Fruit fly (Drosophila melanogaster) whole organism, embryonic: ENCODE data around the gene CG13384.

Source experiments
- Abd-B ChIP-seq: fragments of 200-800 bp; sonication (Bioruptor generic); optimal IDR thresholded peaks from 2 replicates; lab custom pipeline; 2018; ENCODE audit warnings: missing biosample characterization, mild to moderate bottlenecking, missing genetic modification characterization, moderate library complexity
- Adf1 ChIP-seq: fragments of 200-800 bp; sonication (Bioruptor generic); IDR thresholded peaks from 2 replicates; pipeline ENCODE4 v1.3.6; 2022; ENCODE audit warnings: missing biosample characterization, missing genetic modification characterization
- Aef1 ChIP-seq: fragments of 200-800 bp; sonication (Bioruptor generic); IDR thresholded peaks from 3 replicates; pipeline ENCODE4 v1.3.6; 2022; ENCODE audit warnings: missing biosample characterization, missing genetic modification characterization
- Atf6 ChIP-seq: fragments of 200-800 bp; sonication (Bioruptor generic); IDR thresholded peaks from 2 replicates; pipeline ENCODE4 v1.3.6; 2022; ENCODE audit warnings: missing biosample characterization, missing genetic modification characterization
- CG10209 ChIP-seq: fragments of 200-800 bp; sonication (Bioruptor generic); optimal IDR thresholded peaks from 3 replicates; lab custom pipeline; 2017; ENCODE audit warnings: missing biosample characterization, mild to moderate bottlenecking, missing genetic modification characterization, missing genetic modification reagents
- CG10321 ChIP-seq: fragments of 200-800 bp; sonication (Bioruptor generic); IDR thresholded peaks from 2 replicates; pipeline ENCODE4 v1.3.6; 2022; ENCODE audit warnings: missing biosample characterization, missing genetic modification characterization
- CG10366 ChIP-seq: fragments of 200-800 bp; sonication (Bioruptor generic); IDR thresholded peaks from 2 replicates; pipeline ENCODE4 v1.3.6; 2022; ENCODE audit warnings: missing biosample characterization, missing genetic modification characterization
- CG12155 ChIP-seq: fragments of 200-800 bp; sonication (Bioruptor generic); optimal IDR thresholded peaks from 3 replicates; lab custom pipeline; 2016; ENCODE audit warnings: missing biosample characterization, missing genetic modification characterization
- CG12391 ChIP-seq: fragments of 200-800 bp; sonication (Bioruptor generic); optimal IDR thresholded peaks from 3 replicates; lab custom pipeline; 2018; ENCODE audit warnings: missing biosample characterization, mild to moderate bottlenecking, missing genetic modification characterization, moderate library complexity
- CG13894 ChIP-seq: fragments of 200-800 bp; sonication (Bioruptor generic); optimal IDR thresholded peaks from 3 replicates; lab custom pipeline; 2018; ENCODE audit warnings: missing biosample characterization, mild to moderate bottlenecking, missing genetic modification characterization, moderate library complexity
- CG14050 ChIP-seq: fragments of 200-800 bp; sonication (Bioruptor generic); IDR thresholded peaks from 3 replicates; pipeline ENCODE4 v1.3.6; 2022; ENCODE audit warnings: missing biosample characterization, missing genetic modification characterization
- CG15601 ChIP-seq: fragments of 200-800 bp; sonication (Bioruptor generic); optimal IDR thresholded peaks from 3 replicates; lab custom pipeline; 2019; ENCODE audit warnings: missing biosample characterization, mild to moderate bottlenecking, missing genetic modification characterization, moderate library complexity
- CG17328 ChIP-seq: fragments of 200-800 bp; sonication (Bioruptor generic); IDR thresholded peaks from 2 replicates; pipeline ENCODE4 v1.3.6; 2022; ENCODE audit warnings: missing biosample characterization, missing genetic modification characterization
- CG2875 ChIP-seq: fragments of 200-800 bp; sonication (Bioruptor generic); optimal IDR thresholded peaks from 2 replicates; lab custom pipeline; 2017; ENCODE audit warnings: missing biosample characterization, mild to moderate bottlenecking, missing genetic modification characterization, missing genetic modification reagents
- CG4282 ChIP-seq: fragments of 200-800 bp; sonication (Bioruptor generic); optimal IDR thresholded peaks from 2 replicates; lab custom pipeline; 2016; ENCODE audit warnings: missing biosample characterization, missing genetic modification characterization
- CG4404 ChIP-seq: fragments of 200-800 bp; sonication (Bioruptor generic); IDR thresholded peaks from 2 replicates; pipeline ENCODE4 v1.3.6; 2022; ENCODE audit warnings: missing biosample characterization, missing genetic modification characterization
- CG4424 ChIP-seq: fragments of 200-800 bp; sonication (Bioruptor generic); optimal IDR thresholded peaks from 3 replicates; lab custom pipeline; 2016; ENCODE audit warnings: missing biosample characterization, missing genetic modification characterization
- CG4820 ChIP-seq: fragments of 200-800 bp; sonication (Bioruptor generic); optimal IDR thresholded peaks from 3 replicates; lab custom pipeline; 2016; ENCODE audit warnings: missing biosample characterization, missing genetic modification characterization
- CG9437 ChIP-seq: fragments of 200-800 bp; sonication (Bioruptor generic); optimal IDR thresholded peaks from 2 replicates; lab custom pipeline; 2018; ENCODE audit warnings: missing biosample characterization, mild to moderate bottlenecking, missing genetic modification characterization
- CG9609 ChIP-seq: fragments of 200-800 bp; sonication (Bioruptor generic); optimal IDR thresholded peaks from 3 replicates; lab custom pipeline; 2016; ENCODE audit warnings: missing biosample characterization, missing genetic modification characterization
- D19A ChIP-seq: fragments of 200-800 bp; optimal IDR thresholded peaks from 3 replicates; lab custom pipeline; 2019; ENCODE audit warnings: missing biosample characterization, mild to moderate bottlenecking, missing genetic modification characterization, moderate library complexity
- Dek ChIP-seq: fragments of 200-800 bp; sonication (Bioruptor generic); optimal IDR thresholded peaks from 3 replicates; lab custom pipeline; 2019; ENCODE audit warnings: missing biosample characterization, mild to moderate bottlenecking, missing genetic modification characterization, moderate library complexity
- Dip2 ChIP-seq: fragments of 200-800 bp; sonication (Bioruptor generic); IDR thresholded peaks from 2 replicates; pipeline ENCODE4 v1.3.6; 2022; ENCODE audit warnings: missing biosample characterization, missing genetic modification characterization
- Gsc ChIP-seq: fragments of 200-800 bp; sonication (Bioruptor generic); IDR thresholded peaks from 2 replicates; pipeline ENCODE4 v1.3.6; 2022; ENCODE audit warnings: missing biosample characterization, missing genetic modification characterization
- HLHmδ ChIP-seq: fragments of 200-800 bp; sonication (Bioruptor generic); optimal IDR thresholded peaks from 2 replicates; lab custom pipeline; 2018; ENCODE audit warnings: missing biosample characterization, mild to moderate bottlenecking, missing genetic modification characterization, moderate library complexity
- HmgD ChIP-seq: fragments of 200-800 bp; sonication (Bioruptor generic); optimal IDR thresholded peaks from 3 replicates; lab custom pipeline; 2016; ENCODE audit warnings: missing biosample characterization, missing genetic modification characterization
- Rx ChIP-seq: fragments of 200-800 bp; sonication (Bioruptor generic); IDR thresholded peaks from 2 replicates; pipeline ENCODE4 v1.3.6; 2022; ENCODE audit warnings: missing biosample characterization, missing genetic modification characterization
- Sry-δ ChIP-seq: fragments of 200-800 bp; sonication (Bioruptor generic); optimal IDR thresholded peaks from 2 replicates; lab custom pipeline; 2016; ENCODE audit warnings: missing biosample characterization, missing genetic modification characterization
- YL-1 ChIP-seq: fragments of 200-800 bp; sonication (Bioruptor generic); optimal IDR thresholded peaks from 3 replicates; lab custom pipeline; 2017; ENCODE audit warnings: missing biosample characterization, mild to moderate bottlenecking, missing genetic modification characterization
- ap ChIP-seq: fragments of 200-800 bp; sonication (Bioruptor generic); IDR thresholded peaks from 2 replicates; pipeline ENCODE4 v1.3.6; 2022; ENCODE audit warnings: missing biosample characterization, missing genetic modification characterization
- bbx ChIP-seq: fragments of 200-800 bp; sonication (Bioruptor generic); IDR thresholded peaks from 2 replicates; pipeline ENCODE4 v1.3.6; 2022; ENCODE audit warnings: missing biosample characterization, missing genetic modification characterization; ENCODE audit not compliant: partially characterized antibody
- btn ChIP-seq: fragments of 200-800 bp; sonication (Bioruptor generic); optimal IDR thresholded peaks from 2 replicates; lab custom pipeline; 2016; ENCODE audit warnings: missing biosample characterization, missing genetic modification characterization
- caup ChIP-seq: fragments of 200-800 bp; sonication (Bioruptor generic); optimal IDR thresholded peaks from 3 replicates; lab custom pipeline; 2017; ENCODE audit warnings: missing biosample characterization, mild to moderate bottlenecking, missing genetic modification characterization, moderate library complexity; ENCODE audit not compliant: severe bottlenecking
- chn ChIP-seq: fragments of 200-800 bp; sonication (Bioruptor generic); optimal IDR thresholded peaks from 2 replicates; lab custom pipeline; 2016; ENCODE audit warnings: missing biosample characterization, missing genetic modification characterization
- da ChIP-seq: fragments of 200-800 bp; sonication (Bioruptor generic); optimal IDR thresholded peaks from 2 replicates; lab custom pipeline; 2016; ENCODE audit warnings: missing biosample characterization, missing genetic modification characterization
- dati ChIP-seq: fragments of 200-800 bp; sonication (Bioruptor generic); IDR thresholded peaks from 2 replicates; pipeline ENCODE4 v1.3.6; 2022; ENCODE audit warnings: missing biosample characterization, missing genetic modification characterization
- dimm ChIP-seq: fragments of 200-800 bp; sonication (Bioruptor generic); IDR thresholded peaks from 2 replicates; pipeline ENCODE4 v1.3.6; 2022; ENCODE audit warnings: missing biosample characterization, missing genetic modification characterization
- dpn ChIP-seq, 2 experiments: fragments of 200-800 bp; sonication (Bioruptor generic); optimal IDR thresholded peaks; 3 replicates each; lab custom pipeline; 2016; ENCODE audit warnings: missing biosample characterization in 2 of 2, missing genetic modification characterization in 2 of 2
- fd3F ChIP-seq: fragments of 200-800 bp; sonication (Bioruptor generic); optimal IDR thresholded peaks from 2 replicates; lab custom pipeline; 2018; ENCODE audit warnings: missing biosample characterization, mild to moderate bottlenecking, missing genetic modification characterization, moderate library complexity
- insv ChIP-seq, 2 experiments: fragments of 200-800 bp; sonication (Bioruptor generic); optimal IDR thresholded peaks; 3 replicates each; lab custom pipeline; 2016 to 2018; ENCODE audit warnings: missing biosample characterization in 2 of 2, missing genetic modification characterization in 2 of 2
- jumu ChIP-seq: fragments of 200-800 bp; sonication (Bioruptor generic); optimal IDR thresholded peaks from 3 replicates; lab custom pipeline; 2016; ENCODE audit warnings: missing biosample characterization, missing genetic modification characterization
- mld ChIP-seq: fragments of 200-800 bp; sonication (Bioruptor generic); IDR thresholded peaks from 3 replicates; pipeline ENCODE4 v1.3.6; 2022; ENCODE audit warnings: missing biosample characterization, missing genetic modification characterization; ENCODE audit not compliant: partially characterized antibody
- odd ChIP-seq: fragments of 200-800 bp; sonication (Bioruptor generic); optimal IDR thresholded peaks from 2 replicates; lab custom pipeline; 2017; ENCODE audit warnings: missing biosample characterization, mild to moderate bottlenecking, missing genetic modification characterization
- otp ChIP-seq: fragments of 200-800 bp; sonication (Bioruptor generic); IDR thresholded peaks from 3 replicates; pipeline ENCODE4, ENCODE4 v1.3.6; 2022; ENCODE audit warnings: missing biosample characterization, missing genetic modification characterization
- schlank ChIP-seq: fragments of 200-800 bp; sonication (Bioruptor generic); optimal IDR thresholded peaks from 2 replicates; lab custom pipeline; 2018; ENCODE audit warnings: missing biosample characterization, mild to moderate bottlenecking, missing genetic modification characterization
- sim ChIP-seq: fragments of 200-800 bp; sonication (Bioruptor generic); IDR thresholded peaks from 2 replicates; pipeline ENCODE4 v1.3.6; 2022; ENCODE audit warnings: missing biosample characterization, missing genetic modification characterization
- slp2 ChIP-seq: fragments of 200-800 bp; sonication (Bioruptor generic); optimal IDR thresholded peaks from 2 replicates; lab custom pipeline; 2016; ENCODE audit warnings: missing biosample characterization, missing genetic modification characterization
- trem ChIP-seq: fragments of 200-800 bp; optimal IDR thresholded peaks from 3 replicates; lab custom pipeline; 2019; ENCODE audit warnings: missing biosample characterization, mild to moderate bottlenecking, missing genetic modification characterization, moderate library complexity
- ttk ChIP-seq: fragments of 200-800 bp; sonication (Bioruptor generic); IDR thresholded peaks from 2 replicates; pipeline ENCODE4 v2.1.2; 2022; ENCODE audit warnings: missing biosample characterization, missing genetic modification characterization
- tx ChIP-seq: fragments of 200-800 bp; sonication (Bioruptor generic); optimal IDR thresholded peaks from 2 replicates; lab custom pipeline; 2016; ENCODE audit warnings: missing biosample characterization, missing genetic modification characterization
- vvl ChIP-seq: fragments of 200-800 bp; sonication (Bioruptor generic); IDR thresholded peaks from 2 replicates; pipeline ENCODE4 v1.3.6; 2022; ENCODE audit warnings: missing biosample characterization, missing genetic modification characterization

CG13384 gene

DNA sequence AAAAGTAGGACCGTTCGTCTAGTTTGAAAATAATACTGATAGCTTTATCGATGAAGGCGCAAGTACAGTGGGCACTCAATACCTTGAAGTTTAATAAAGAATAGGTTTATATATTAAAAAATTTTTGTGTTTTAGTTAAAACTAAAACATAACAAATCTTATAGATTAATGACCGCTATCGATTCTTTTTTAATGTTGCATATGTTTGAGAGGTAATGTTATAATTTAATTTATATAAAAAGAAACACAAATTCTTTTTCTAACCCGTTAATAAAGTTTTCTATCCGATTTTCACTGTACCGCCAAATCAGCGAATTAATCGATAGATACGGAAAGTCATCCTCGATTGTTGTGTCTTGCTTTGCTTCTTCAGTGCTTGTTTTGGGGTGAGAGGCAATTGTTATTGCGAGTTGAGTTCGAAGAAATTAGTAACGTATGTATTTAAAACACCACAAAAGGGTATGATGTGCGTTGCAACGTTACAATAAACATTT, at the start of gene CG13384, which contains the start of gene Dad1 (continued):
- TF ChIP-seq YL-1 (GFP tag; lab: Kevin White, UChicago) (peak; percentile 54), CG9609 (GFP tag; lab: Kevin White, UChicago) (no peak), fd3F (GFP tag; lab: Kevin White, UChicago) (peak; percentile 92), da (no peak), vvl (GFP tag; lab: Robert Waterston, UW) (peak; percentile 95), CG10321 (GFP tag; lab: Robert Waterston, UW) (peak; percentile 79), CG15601 (tag; lab: Kevin White, UChicago) (peak; percentile 91), CG4424 (GFP tag; lab: Kevin White, UChicago) (peak; percentile 92), tx (GFP tag; lab: Kevin White, UChicago) (peak; percentile 45), CG12155 (peak; percentile 90), trem (peak; percentile 93), HLHmδ (GFP tag; lab: Kevin White, UChicago) (no peak), Rx (GFP tag; lab: Robert Waterston, UW) (peak; percentile 58), CG14050 (GFP tag; lab: Robert Waterston, UW) (peak; percentile 79), odd (GFP tag; lab: Kevin White, UChicago) (peak; percentile 87), Aef1 (GFP tag; lab: Robert Waterston, UW) (peak; percentile 74), CG10209 (peak; percentile 92), insv (GFP tag; optimal IDR thresholded peaks at IDR 0.05; lab: Kevin White, UChicago) (peak in 1 of 2 experiments; percentile 64), chn (GFP tag; lab: Kevin White, UChicago) (peak; percentile 68), Adf1 (GFP tag; lab: Robert Waterston, UW) (peak; percentile 72), CG13894 (tag; lab: Kevin White, UChicago) (peak; percentile 96), ap (GFP tag; lab: Robert Waterston, UW) (peak; percentile 78), caup (GFP tag; lab: Kevin White, UChicago) (peak; percentile 89), CG4820 (GFP tag; lab: Kevin White, UChicago) (peak; percentile 83), bbx (no peak; the same call in 1 of the 2 replicates), jumu (GFP tag; lab: Kevin White, UChicago) (no peak), slp2 (GFP tag; lab: Kevin White, UChicago) (no peak), CG4404 (peak; percentile 91), Sry-δ (GFP tag; lab: Kevin White, UChicago) (peak; percentile 49), D19A (peak; percentile 81), dimm (GFP tag; lab: Robert Waterston, UW) (peak; percentile 58), Dek (tag; lab: Kevin White, UChicago) (peak; percentile 96), Atf6 (GFP tag; lab: Robert Waterston, UW) (peak; percentile 93), Abd-B (GFP tag; lab: Kevin White, UChicago) (peak; percentile 94), CG2875 (GFP tag; lab: Kevin White, UChicago) (peak; percentile 66), CG4282 (GFP tag; lab: Kevin White, UChicago) (no peak), CG9437 (GFP tag; lab: Kevin White, UChicago) (peak; percentile 87), dpn (GFP tag; optimal IDR thresholded peaks at IDR 0.05; lab: Kevin White, UChicago) (peak; percentile 62 to 93), HmgD (peak; percentile 0), otp (GFP tag; lab: Robert Waterston, UW) (0 out of 3 replicates have a peak, but pooled peaks have one; percentile 55), CG10366 (peak; percentile 87), sim (peak; percentile 53; the same call in 1 of the 2 replicates), CG12391 (tag; lab: Kevin White, UChicago) (peak; percentile 97), dati (GFP tag; lab: Robert Waterston, UW) (no peak), btn (GFP tag; lab: Kevin White, UChicago) (no peak), Gsc (GFP tag; lab: Robert Waterston, UW) (peak; percentile 47), ttk (GFP tag; lab: Robert Waterston, UW) (peak; percentile 81), Dip2 (GFP tag; lab: Robert Waterston, UW) (0 out of 2 replicates have a peak, but pooled peaks have one; percentile 35), schlank (tag; lab: Kevin White, UChicago) (peak; percentile 72), mld (GFP tag; lab: Robert Waterston, UW) (no peak), CG17328 (GFP tag; lab: Robert Waterston, UW) (peak; percentile 87)
